Worm (Caenorhabditis elegans): ENCODE results near the gene pqn-91.
"Not testable (repeated sequence)": the region's sequence is repeated elsewhere in the genome, so short reads cannot be mapped to it uniquely, and the experiment has no call there.

The pqn-91 gene

ce11 chrIV:15280219-15280618 is 11.5 kb upstream of the pqn-91 start:
- no peak for TF ChIP-seq tbx-37 (GFP tag; conservative IDR thresholded peaks at IDR 0.05)
- no peak for TF ChIP-seq F13C5.2 (tag; optimal IDR thresholded peaks at IDR 0.05)

ce11 chrIV:15283617-15284016 is 8.1 kb upstream of the pqn-91 start:
- TF ChIP-seq tbx-37 (GFP tag; conservative IDR thresholded peaks at IDR 0.05) (no peak), tra-4 (tag; optimal IDR thresholded peaks at IDR 0.05) (no peak), ceh-13 (GFP tag; optimal IDR thresholded peaks at IDR 0.05) (no peak), flt-1 (GFP tag; IDR thresholded peaks at IDR 0.05) (no peak), B0310.2 (tag; optimal IDR thresholded peaks at IDR 0.05) (no peak), hmg-4 (GFP tag; optimal IDR thresholded peaks at IDR 0.05) (no peak), sea-1 (GFP tag; conservative IDR thresholded peaks at IDR 0.05) (no peak), pes-1 (GFP tag; IDR thresholded peaks at IDR 0.05) (no peak), scrt-1 (GFP tag; IDR thresholded peaks at IDR 0.05) (no peak), ets-7 (tag; optimal IDR thresholded peaks at IDR 0.05) (no peak), ceh-36 (tag; optimal IDR thresholded peaks at IDR 0.05) (no peak), ama-1 (optimal IDR thresholded peaks at IDR 0.05) (no peak), aly-1 (tag; optimal IDR thresholded peaks at IDR 0.05) (no peak), tbx-11 (GFP tag; IDR thresholded peaks at IDR 0.05) (no peak), hnd-1 (tag; optimal IDR thresholded peaks at IDR 0.05) (no peak), hmbx-1 (tag; optimal IDR thresholded peaks at IDR 0.05) (no peak), F13C5.2 (tag; optimal IDR thresholded peaks at IDR 0.05) (no peak)

DNA sequence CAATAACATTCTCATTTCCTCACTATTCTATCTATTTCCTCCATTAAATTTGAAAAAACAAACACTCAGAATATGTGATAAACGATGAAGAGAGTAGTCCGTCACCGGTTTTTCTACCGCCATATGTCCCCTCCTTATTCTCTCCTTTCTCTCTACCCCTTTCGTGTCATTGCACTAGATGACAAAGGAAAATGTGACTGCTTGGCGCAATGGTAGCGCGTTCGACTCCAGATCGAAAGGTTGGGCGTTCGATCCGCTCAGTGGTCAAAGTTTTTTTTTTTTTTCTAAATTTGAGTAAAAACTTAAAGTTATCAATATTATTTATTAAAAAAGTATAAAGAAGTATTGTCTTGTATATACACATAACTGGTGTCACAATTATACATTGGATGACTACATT is 2.2 kb upstream of the pqn-91 start:
- peak; percentile 54 for TF ChIP-seq hnd-1 (tag; optimal IDR thresholded peaks at IDR 0.05)
- TF ChIP-seq hmg-4 (GFP tag; optimal IDR thresholded peaks at IDR 0.05) = no peak
- peak; percentile 78 for TF ChIP-seq sea-1 (GFP tag; conservative IDR thresholded peaks at IDR 0.05)
- TF ChIP-seq F13C5.2 (tag; optimal IDR thresholded peaks at IDR 0.05) = no peak
- TF ChIP-seq ceh-36 (tag; optimal IDR thresholded peaks at IDR 0.05) = no peak
- TF ChIP-seq tra-4 (tag; optimal IDR thresholded peaks at IDR 0.05) = no peak
- TF ChIP-seq ceh-13 (GFP tag; optimal IDR thresholded peaks at IDR 0.05) = peak; percentile 39
- TF ChIP-seq pes-1 (GFP tag; IDR thresholded peaks at IDR 0.05) = peak; percentile 87
- TF ChIP-seq tbx-11 (GFP tag; IDR thresholded peaks at IDR 0.05) = peak; percentile 84
- peak; percentile 84 for TF ChIP-seq scrt-1 (GFP tag; IDR thresholded peaks at IDR 0.05)
- no peak for TF ChIP-seq ama-1 (optimal IDR thresholded peaks at IDR 0.05)
- TF ChIP-seq aly-1 (tag; optimal IDR thresholded peaks at IDR 0.05) = no peak
- TF ChIP-seq ets-7 (tag; optimal IDR thresholded peaks at IDR 0.05) = no peak
- no peak for TF ChIP-seq hmbx-1 (tag; optimal IDR thresholded peaks at IDR 0.05)
- TF ChIP-seq tbx-37 (GFP tag; conservative IDR thresholded peaks at IDR 0.05) = peak; percentile 84
- no peak for TF ChIP-seq B0310.2 (tag; optimal IDR thresholded peaks at IDR 0.05)
- TF ChIP-seq flt-1 (GFP tag; IDR thresholded peaks at IDR 0.05) = peak; percentile 85

- TF ChIP-seq tbx-37 (GFP tag; conservative IDR thresholded peaks at IDR 0.05) = no peak
- no peak for TF ChIP-seq pes-1 (GFP tag; IDR thresholded peaks at IDR 0.05)
- TF ChIP-seq aly-1 (tag; optimal IDR thresholded peaks at IDR 0.05) = no peak
Measured at ce11 chrIV:15291162-15291561, 545 bp upstream of the pqn-91 start, which contains the start of gene pqn-90. Gene pqn-90 (minus strand): TSS chrIV:15291262.

DNA sequence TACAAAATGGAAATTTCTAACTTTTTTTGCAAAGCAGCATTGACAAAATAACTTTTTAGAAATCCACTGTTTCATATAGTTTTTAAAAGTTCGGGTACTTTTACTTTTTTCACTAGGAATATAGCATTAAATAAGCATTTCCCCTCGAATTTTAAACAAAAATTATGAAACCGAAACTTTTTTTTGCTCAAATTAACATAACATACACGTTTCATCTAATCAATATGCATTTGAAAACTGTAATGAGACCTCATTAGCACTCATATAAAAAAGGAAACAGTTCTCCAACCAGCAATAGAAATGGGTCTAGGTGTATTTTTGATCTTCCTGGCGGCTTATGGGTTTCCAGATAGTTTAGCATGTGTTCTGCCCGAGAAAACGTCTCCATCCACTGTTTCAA is 2.3 kb downstream of the pqn-91 start, which contains the start of gene Y73F8A.10:
Gene Y73F8A.10 (plus strand): TSS at position 301 of the 400 bp plus-strand sequence.
- TF ChIP-seq F13C5.2 (tag; optimal IDR thresholded peaks at IDR 0.05) = no peak
- TF ChIP-seq ceh-13 (GFP tag; optimal IDR thresholded peaks at IDR 0.05) = no peak
- TF ChIP-seq tra-4 (tag; optimal IDR thresholded peaks at IDR 0.05) = no peak
- TF ChIP-seq flt-1 (GFP tag; IDR thresholded peaks at IDR 0.05) = no peak
- no peak for TF ChIP-seq hnd-1 (tag; optimal IDR thresholded peaks at IDR 0.05)
- TF ChIP-seq tbx-11 (GFP tag; IDR thresholded peaks at IDR 0.05) = no peak
- no peak for TF ChIP-seq hmbx-1 (tag; optimal IDR thresholded peaks at IDR 0.05)
- no peak for TF ChIP-seq ets-7 (tag; optimal IDR thresholded peaks at IDR 0.05)
- no peak for TF ChIP-seq pes-1 (GFP tag; IDR thresholded peaks at IDR 0.05)
- TF ChIP-seq hmg-4 (GFP tag; optimal IDR thresholded peaks at IDR 0.05) = no peak
- TF ChIP-seq sea-1 (GFP tag; conservative IDR thresholded peaks at IDR 0.05) = no peak
- TF ChIP-seq scrt-1 (GFP tag; IDR thresholded peaks at IDR 0.05) = no peak
- no peak for TF ChIP-seq tbx-37 (GFP tag; conservative IDR thresholded peaks at IDR 0.05)
- TF ChIP-seq B0310.2 (tag; optimal IDR thresholded peaks at IDR 0.05) = no peak
- TF ChIP-seq aly-1 (tag; optimal IDR thresholded peaks at IDR 0.05) = no peak
- no peak for TF ChIP-seq ama-1 (optimal IDR thresholded peaks at IDR 0.05)
- TF ChIP-seq ceh-36 (tag; optimal IDR thresholded peaks at IDR 0.05) = no peak

- TF ChIP-seq ceh-13 (GFP tag; optimal IDR thresholded peaks at IDR 0.05) (no peak), hmbx-1 (tag; optimal IDR thresholded peaks at IDR 0.05) (no peak)
Measured at ce11 chrIV:15300041-15300440, 8.3 kb downstream of the pqn-91 start.

ce11 chrIV:15302151-15302550 is 10.4 kb downstream of the pqn-91 start, which contains the start of gene best-21:
Gene best-21 (plus strand): TSS chrIV:15302451.
- TF ChIP-seq flt-1 (GFP tag; IDR thresholded peaks at IDR 0.05) = no peak
- TF ChIP-seq scrt-1 (GFP tag; IDR thresholded peaks at IDR 0.05) = no peak
- TF ChIP-seq sea-1 (GFP tag; conservative IDR thresholded peaks at IDR 0.05) = no peak
- no peak for TF ChIP-seq ama-1 (optimal IDR thresholded peaks at IDR 0.05)
- no peak for TF ChIP-seq tra-4 (tag; optimal IDR thresholded peaks at IDR 0.05)
- TF ChIP-seq hmbx-1 (tag; optimal IDR thresholded peaks at IDR 0.05) = no peak
- no peak for TF ChIP-seq ceh-36 (tag; optimal IDR thresholded peaks at IDR 0.05)
- TF ChIP-seq F13C5.2 (tag; optimal IDR thresholded peaks at IDR 0.05) = no peak
- no peak for TF ChIP-seq ets-7 (tag; optimal IDR thresholded peaks at IDR 0.05)
- TF ChIP-seq pes-1 (GFP tag; IDR thresholded peaks at IDR 0.05) = no peak
- no peak for TF ChIP-seq tbx-37 (GFP tag; conservative IDR thresholded peaks at IDR 0.05)
- no peak for TF ChIP-seq B0310.2 (tag; optimal IDR thresholded peaks at IDR 0.05)
- no peak for TF ChIP-seq hnd-1 (tag; optimal IDR thresholded peaks at IDR 0.05)
- no peak for TF ChIP-seq hmg-4 (GFP tag; optimal IDR thresholded peaks at IDR 0.05)
- TF ChIP-seq ceh-13 (GFP tag; optimal IDR thresholded peaks at IDR 0.05) = no peak

ce11 chrIV:15311590-15311989 is 19.9 kb downstream of the pqn-91 start, which contains the start of gene Y73F8A.12:
Gene Y73F8A.12 (minus strand): TSS chrIV:15311690.
- TF ChIP-seq ceh-36 (tag; optimal IDR thresholded peaks at IDR 0.05); ama-1 (optimal IDR thresholded peaks at IDR 0.05); pes-1 (GFP tag; IDR thresholded peaks at IDR 0.05): not testable (repeated sequence)

All from whole organism, early embryonic.